Worm (Caenorhabditis elegans) whole organism, L4 larva: ENCODE measurements around the gene F12A10.8.

Experiments used
- F37D6.2 ChIP-seq: sonication (generic microtip); optimal IDR thresholded peaks from 2 replicates; lab custom pipeline; 2016; ENCODE audit warnings: mild to moderate bottlenecking, missing genetic modification characterization, missing compliant biosample characterization
- F44E2.7 ChIP-seq: fragments of 200-800 bp; sonication (Bioruptor generic); IDR thresholded peaks from 2 replicates; pipeline ENCODE4 v2.1.2; 2022; ENCODE audit warnings: missing genetic modification characterization, missing compliant biosample characterization
- T20F7.1 ChIP-seq: fragments of 200-800 bp; sonication (Bioruptor generic); optimal IDR thresholded peaks from 2 replicates; lab custom pipeline; 2018; ENCODE audit warnings: mild to moderate bottlenecking, missing genetic modification characterization, missing compliant biosample characterization
- T26A8.4 ChIP-seq: fragments of 200-800 bp; sonication (Bioruptor generic); IDR thresholded peaks from 2 replicates; pipeline ENCODE4 v1.3.6; 2022; ENCODE audit warnings: missing genetic modification characterization, missing compliant biosample characterization
- Y48G9A.11 ChIP-seq: fragments of 200-800 bp; sonication (Bioruptor generic); IDR thresholded peaks from 2 replicates; pipeline ENCODE4 v1.3.6; 2022; ENCODE audit warnings: missing genetic modification reagents, missing genetic modification characterization, missing compliant biosample characterization
- aha-1 ChIP-seq: fragments of 150-350 bp; peaks from one replicate; lab custom pipeline; 2014; ENCODE audit warnings: missing biosample characterization, missing genetic modification characterization
- arid-1 ChIP-seq: fragments of 200-800 bp; sonication (Bioruptor generic); conservative IDR thresholded peaks from 2 replicates; pipeline ENCODE4 v1.3.6; 2022; ENCODE audit warnings: missing genetic modification reagents, missing genetic modification characterization, missing compliant biosample characterization
- ceh-28 ChIP-seq: fragments of 150-350 bp; optimal IDR thresholded peaks from 2 replicates; lab custom pipeline; 2014; ENCODE audit warnings: missing biosample characterization, missing genetic modification reagents, missing genetic modification characterization
- ceh-44 ChIP-seq: fragments of 200-800 bp; sonication (Bioruptor generic); IDR thresholded peaks from 2 replicates; pipeline ENCODE4 v1.3.6; 2022; ENCODE audit warnings: missing genetic modification reagents, missing genetic modification characterization, missing compliant biosample characterization
- cey-2 ChIP-seq: sonication (generic microtip); optimal IDR thresholded peaks from 3 replicates; lab custom pipeline; 2017; ENCODE audit warnings: missing genetic modification characterization, mild to moderate bottlenecking, missing compliant biosample characterization, antibody characterized with exemption, borderline replicate concordance; ENCODE audit not compliant: insufficient read depth
- daf-16 ChIP-seq, 3 experiments: sonication (generic microtip); optimal IDR thresholded peaks; 2 replicates each; lab custom pipeline; 2016 to 2017; ENCODE audit warnings: missing genetic modification characterization in 3 of 3, missing genetic modification reagents in 3 of 3, mild to moderate bottlenecking in 2 of 3, missing compliant biosample characterization in 2 of 3, missing biosample characterization in 1 of 3, moderate library complexity in 1 of 3
- dmd-6 ChIP-seq: fragments of 200-800 bp; sonication (Bioruptor generic); IDR thresholded peaks from 2 replicates; pipeline ENCODE4 v1.3.6; 2022; ENCODE audit warnings: missing genetic modification reagents, missing genetic modification characterization, missing compliant biosample characterization
- duxl-1 ChIP-seq: sonication (generic microtip); optimal IDR thresholded peaks from 2 replicates; lab custom pipeline; 2016; ENCODE audit warnings: mild to moderate bottlenecking, missing genetic modification characterization, moderate library complexity, missing compliant biosample characterization; ENCODE audit not compliant: poor library complexity
- dve-1 ChIP-seq: sonication (generic microtip); optimal IDR thresholded peaks from 2 replicates; lab custom pipeline; 2017; ENCODE audit warnings: antibody characterized with exemption, mild to moderate bottlenecking, missing genetic modification characterization, missing compliant biosample characterization; ENCODE audit not compliant: insufficient read depth
- fos-1 ChIP-seq: fragments of 150-350 bp; optimal IDR thresholded peaks from 2 replicates; lab custom pipeline; 2014; ENCODE audit warnings: missing biosample characterization, missing genetic modification characterization
- hif-1 ChIP-seq, 2 experiments: sonication (generic microtip); optimal IDR thresholded peaks; 2 replicates each; lab custom pipeline; 2016 to 2017; ENCODE audit warnings: missing compliant biosample characterization in 2 of 2, missing genetic modification characterization in 2 of 2, missing genetic modification reagents in 2 of 2, missing genotype in 2 of 2, mild to moderate bottlenecking in 1 of 2
- hlh-11 ChIP-seq: fragments of 200-800 bp; sonication (Bioruptor generic); optimal IDR thresholded peaks from 2 replicates; lab custom pipeline; 2018; ENCODE audit warnings: mild to moderate bottlenecking, missing genetic modification characterization, missing compliant biosample characterization
- hmg-1.1 ChIP-seq: fragments of 200-800 bp; sonication (Bioruptor generic); IDR thresholded peaks from 2 replicates; pipeline ENCODE4 v1.3.6; 2022; ENCODE audit warnings: missing genetic modification reagents, missing genetic modification characterization, missing compliant biosample characterization
- lin-29 ChIP-seq: fragments of 200-800 bp; sonication (Bioruptor generic); IDR thresholded peaks from 2 replicates; pipeline ENCODE4 v1.3.6; 2022; ENCODE audit warnings: missing genetic modification reagents, missing genetic modification characterization, missing compliant biosample characterization
- lin-39 ChIP-seq: fragments of 150-350 bp; optimal IDR thresholded peaks from 2 replicates; lab custom pipeline; 2014; ENCODE audit warnings: missing biosample characterization, missing genetic modification reagents, missing genetic modification characterization
- lir-3 ChIP-seq: sonication (generic microtip); optimal IDR thresholded peaks from 2 replicates; lab custom pipeline; 2016; ENCODE audit warnings: mild to moderate bottlenecking, missing genetic modification characterization, missing compliant biosample characterization
- mdt-29 ChIP-seq: fragments of 200-800 bp; sonication (Bioruptor generic); IDR thresholded peaks from 2 replicates; pipeline ENCODE4 v1.3.6; 2022; ENCODE audit warnings: missing genetic modification reagents, missing genetic modification characterization, missing compliant biosample characterization
- mes-2 ChIP-seq: sonication (generic microtip); optimal IDR thresholded peaks from 2 replicates; lab custom pipeline; 2016; ENCODE audit warnings: missing genotype, mild to moderate bottlenecking, missing genetic modification characterization, missing compliant biosample characterization; ENCODE audit not compliant: poor library complexity, severe bottlenecking
- mxl-3 ChIP-seq: fragments of 200-800 bp; sonication (Bioruptor generic); optimal IDR thresholded peaks from 2 replicates; lab custom pipeline; 2018; ENCODE audit warnings: mild to moderate bottlenecking, missing genetic modification characterization, missing compliant biosample characterization
- nhr-25 ChIP-seq: sonication (generic microtip); optimal IDR thresholded peaks from 2 replicates; lab custom pipeline; 2017; ENCODE audit warnings: missing genetic modification characterization, mild to moderate bottlenecking, missing compliant biosample characterization, antibody characterized with exemption, moderate library complexity, borderline replicate concordance; ENCODE audit not compliant: insufficient read depth
- nhr-28 ChIP-seq: fragments of 150-350 bp; optimal IDR thresholded peaks from 2 replicates; lab custom pipeline; 2014; ENCODE audit warnings: missing biosample characterization, missing genetic modification characterization
- nhr-6 ChIP-seq: fragments of 150-350 bp; optimal IDR thresholded peaks from 2 replicates; lab custom pipeline; 2014; ENCODE audit warnings: missing biosample characterization, missing genetic modification characterization
- nhr-76 ChIP-seq: fragments of 150-350 bp; optimal IDR thresholded peaks from 2 replicates; lab custom pipeline; 2014; ENCODE audit warnings: missing biosample characterization, missing genetic modification characterization
- nhr-77 ChIP-seq: fragments of 150-350 bp; optimal IDR thresholded peaks from 2 replicates; lab custom pipeline; 2014; ENCODE audit warnings: missing biosample characterization, missing genetic modification characterization
- pqm-1 ChIP-seq: sonication (generic microtip); optimal IDR thresholded peaks from 2 replicates; lab custom pipeline; 2017; ENCODE audit warnings: missing biosample characterization, missing genetic modification characterization
- rbr-2 ChIP-seq: sonication (generic microtip); optimal IDR thresholded peaks from 2 replicates; lab custom pipeline; 2016; ENCODE audit warnings: missing genotype, missing genetic modification characterization, missing compliant biosample characterization
- set-16 ChIP-seq: fragments of 200-800 bp; sonication (Bioruptor generic); IDR thresholded peaks from 2 replicates; pipeline ENCODE4 v1.3.6; 2022; ENCODE audit warnings: missing genetic modification reagents, missing genetic modification characterization, missing compliant biosample characterization
- snpc-4 ChIP-seq: fragments of 150-350 bp; optimal IDR thresholded peaks from 2 replicates; lab custom pipeline; 2014; ENCODE audit warnings: missing biosample characterization, missing genetic modification characterization
- tra-1 ChIP-seq: fragments of 200-800 bp; sonication (Bioruptor generic); IDR thresholded peaks from 2 replicates; pipeline ENCODE4 v1.3.6; 2022; ENCODE audit warnings: missing genetic modification reagents, missing genetic modification characterization, missing compliant biosample characterization
- unc-130 ChIP-seq: sonication (generic microtip); optimal IDR thresholded peaks from 2 replicates; lab custom pipeline; 2016; ENCODE audit warnings: missing genetic modification reagents, missing genetic modification characterization, missing compliant biosample characterization
- zag-1 ChIP-seq: fragments of 150-350 bp; optimal IDR thresholded peaks from 2 replicates; lab custom pipeline; 2014; ENCODE audit warnings: missing biosample characterization, missing genetic modification characterization
- ztf-7 ChIP-seq: fragments of 150-350 bp; optimal IDR thresholded peaks from 2 replicates; lab custom pipeline; 2014; ENCODE audit warnings: missing biosample characterization, missing genetic modification characterization

The F12A10.8 gene

ce11 chrII:5518055-5518454 is 17.2 kb upstream of the F12A10.8 start (continued):
- TF ChIP-seq F44E2.7 (GFP tag; lab: Robert Waterston, UW): no peak
- TF ChIP-seq fos-1 (tag; lab: Kevin White, UChicago): no peak

ce11 chrII:5517643-5518042 is 16.8 kb upstream of the F12A10.8 start, which contains the start of gene ZK177.9:
TSS of gene ZK177.9 (minus strand) at chrII:5517743.
- TF ChIP-seq T26A8.4 (GFP tag; lab: Robert Waterston, UW) (no peak), dve-1 (tag; lab: Kevin White, UChicago) (no peak), rbr-2 (tag; lab: Kevin White, UChicago) (no peak), ceh-28 (tag; lab: Kevin White, UChicago) (no peak), duxl-1 (tag; lab: Kevin White, UChicago) (no peak), cey-2 (tag; lab: Kevin White, UChicago) (no peak), arid-1 (GFP tag; lab: Robert Waterston, UW) (no peak)

ce11 chrII:5515542-5515941 is 14.7 kb upstream of the F12A10.8 start, which contains the start of gene ZK177.3:
TSS of gene ZK177.3 (plus strand) at chrII:5515842.
- no peak for TF ChIP-seq set-16 (GFP tag; lab: Robert Waterston, UW)
- TF ChIP-seq pqm-1: peak; percentile 40
- TF ChIP-seq, all 104 proteins: peak for 1

ce11 chrII:5514846-5515245 is 14.0 kb upstream of the F12A10.8 start, which contains the start of gene sahd-1:
TSS of gene sahd-1 (minus strand) at chrII:5514945.
- peak; percentile 46 for TF ChIP-seq aha-1
- no peak for TF ChIP-seq nhr-77
- peak; percentile 40 for TF ChIP-seq pqm-1
- TF ChIP-seq nhr-6: no peak

- TF ChIP-seq F44E2.7 (GFP tag; lab: Robert Waterston, UW) (no peak), mxl-3 (GFP tag; lab: Kevin White, UChicago) (peak; percentile 13), pqm-1 (peak; percentile 86), dve-1 (tag; lab: Kevin White, UChicago) (peak; percentile 77), snpc-4 (tag; lab: Kevin White, UChicago) (no peak), hmg-1.1 (GFP tag; lab: Robert Waterston, UW) (no peak), hlh-11 (tag; lab: Kevin White, UChicago) (peak; percentile 65), daf-16 (GFP tag; optimal IDR thresholded peaks at IDR 0.05; lab: Kevin White, UChicago) (no peak), daf-16 (tag; optimal IDR thresholded peaks at IDR 0.05; lab: Kevin White, UChicago) (peak; percentile 44), lin-39 (no peak), nhr-28 (tag; lab: Kevin White, UChicago) (peak; percentile 76), dmd-6 (GFP tag; lab: Robert Waterston, UW) (peak; percentile 94), tra-1 (GFP tag; lab: Robert Waterston, UW) (peak; percentile 82; the same call in 1 of the 2 replicates), T20F7.1 (GFP tag; lab: Kevin White, UChicago) (no peak), nhr-77 (peak; percentile 76), nhr-25 (tag; lab: Kevin White, UChicago) (no peak)
Observed at ce11 chrII:5512473-5513097, 11.7 kb upstream of the F12A10.8 start.

ce11 chrII:5511417-5512353 is 10.8 kb upstream of the F12A10.8 start:
- TF ChIP-seq lir-3 (tag; lab: Kevin White, UChicago) (no peak), ceh-44 (no peak), zag-1 (tag; lab: Kevin White, UChicago) (no peak), nhr-76 (tag; lab: Kevin White, UChicago) (no peak), mdt-29 (GFP tag; lab: Robert Waterston, UW) (no peak), Y48G9A.11 (GFP tag; lab: Robert Waterston, UW) (peak; percentile 55; the same call in 1 of the 2 replicates), F37D6.2 (no peak), duxl-1 (tag; lab: Kevin White, UChicago) (peak; percentile 17), unc-130 (peak; percentile 72), hif-1 (tag; optimal IDR thresholded peaks at IDR 0.05; lab: Kevin White, UChicago) (peak in 1 of 2 experiments; percentile 28), ztf-7 (tag; lab: Kevin White, UChicago) (no peak), mes-2 (tag; lab: Kevin White, UChicago) (peak; percentile 80), lin-29 (GFP tag; lab: Robert Waterston, UW) (no peak)
